Worm (Caenorhabditis elegans) whole organism, L4 larva: ENCODE data around the gene scav-2.

Source experiments
- F37D6.2 ChIP-seq: sonication (generic microtip); optimal IDR thresholded peaks from 2 replicates; lab custom pipeline; 2016; ENCODE audit warnings: mild to moderate bottlenecking, missing genetic modification characterization, missing compliant biosample characterization
- ceh-44 ChIP-seq: fragments of 200-800 bp; sonication (Bioruptor generic); IDR thresholded peaks from 2 replicates; pipeline ENCODE4 v1.3.6; 2022; ENCODE audit warnings: missing genetic modification reagents, missing genetic modification characterization, missing compliant biosample characterization
- egl-27 ChIP-seq: sonication (generic microtip); optimal IDR thresholded peaks from 3 replicates; lab custom pipeline; 2017; ENCODE audit warnings: missing biosample characterization, missing genetic modification reagents, missing genetic modification characterization
- lin-39 ChIP-seq: fragments of 150-350 bp; optimal IDR thresholded peaks from 2 replicates; lab custom pipeline; 2014; ENCODE audit warnings: missing biosample characterization, missing genetic modification reagents, missing genetic modification characterization
- nhr-11 ChIP-seq: fragments of 150-350 bp; optimal IDR thresholded peaks from 2 replicates; lab custom pipeline; 2014; ENCODE audit warnings: missing biosample characterization, missing genetic modification characterization
- nhr-237 ChIP-seq: sonication (generic microtip); optimal IDR thresholded peaks from 2 replicates; lab custom pipeline; 2017; ENCODE audit warnings: missing biosample characterization, missing genetic modification characterization
- pha-4 ChIP-seq, 2 experiments: fragments of 150-350 bp in 1 of 2; fragments of 200-800 bp in 1 of 2; sonication (Bioruptor generic) in 1 of 2; IDR thresholded peaks in 1 of 2; optimal IDR thresholded peaks in 1 of 2; 2 replicates each; pipeline versions ENCODE4 v1.3.6 to Lab custom; 2014 to 2022; ENCODE audit warnings: missing genetic modification characterization in 2 of 2, missing genetic modification reagents in 2 of 2, missing biosample characterization in 1 of 2, missing compliant biosample characterization in 1 of 2
- skn-1 ChIP-seq: fragments of 150-350 bp; optimal IDR thresholded peaks from 2 replicates; lab custom pipeline; 2014; ENCODE audit warnings: missing biosample characterization, missing genetic modification characterization
- zag-1 ChIP-seq: fragments of 150-350 bp; optimal IDR thresholded peaks from 2 replicates; lab custom pipeline; 2014; ENCODE audit warnings: missing biosample characterization, missing genetic modification characterization

DNA sequence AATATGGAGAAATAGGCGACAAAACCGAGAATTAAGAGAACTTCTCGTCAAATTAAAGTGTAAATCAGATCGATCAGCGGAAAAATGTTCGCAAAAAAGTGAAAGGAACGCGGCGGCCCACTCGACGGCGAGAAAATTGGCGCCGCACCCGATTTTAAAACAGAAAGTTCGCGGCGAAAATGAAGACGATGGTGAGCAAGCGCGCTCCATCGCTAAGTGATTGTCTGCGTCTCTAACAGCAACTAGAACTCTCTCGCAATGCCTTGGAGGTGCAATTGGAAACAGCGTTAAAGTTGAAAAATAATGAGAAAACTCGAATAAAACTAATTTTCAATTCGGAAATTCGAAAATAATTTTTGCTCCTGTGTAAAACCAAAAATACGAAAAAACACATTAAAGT, 25.1 kb downstream of the scav-2 start:
- TF ChIP-seq nhr-11 (tag; lab: Kevin White, UChicago) = peak; percentile 43
- TF ChIP-seq skn-1 (tag; lab: Kevin White, UChicago) = no peak
- no peak for TF ChIP-seq egl-27 (tag; lab: Kevin White, UChicago)
- TF ChIP-seq F37D6.2 (tag; lab: Kevin White, UChicago) = no peak
- TF ChIP-seq nhr-237 = no peak
- no peak for TF ChIP-seq ceh-44 (GFP tag; lab: Robert Waterston, UW)
- TF ChIP-seq lin-39 (tag; lab: Kevin White, UChicago) = no peak
- no peak for TF ChIP-seq zag-1 (tag; lab: Kevin White, UChicago)
- TF ChIP-seq pha-4 (GFP tag; IDR thresholded peaks at IDR 0.05; lab: Robert Waterston, UW) = no peak
- TF ChIP-seq pha-4 (tag; optimal IDR thresholded peaks at IDR 0.05; lab: Kevin White, UChicago) = no peak
